Worm (Caenorhabditis elegans) whole organism, L4 larva: ENCODE results near the gene B0334.4.

Experiments used
- D1046.2 ChIP-seq: fragments of 200-800 bp; sonication (Bioruptor generic); IDR thresholded peaks from 2 replicates; pipeline ENCODE4 v1.3.6; 2022; ENCODE audit warnings: missing genetic modification characterization, missing compliant biosample characterization
- F10B5.3 ChIP-seq: sonication (generic microtip); optimal IDR thresholded peaks from 2 replicates; lab custom pipeline; 2016; ENCODE audit warnings: mild to moderate bottlenecking, missing genetic modification characterization, missing compliant biosample characterization
- R02D3.7 ChIP-seq: fragments of 150-350 bp; sonication (generic microtip); optimal IDR thresholded peaks from 3 replicates; lab custom pipeline; 2014; ENCODE audit warnings: missing biosample characterization, missing genetic modification characterization
- T20F7.1 ChIP-seq: fragments of 200-800 bp; sonication (Bioruptor generic); optimal IDR thresholded peaks from 2 replicates; lab custom pipeline; 2018; ENCODE audit warnings: mild to moderate bottlenecking, missing genetic modification characterization, missing compliant biosample characterization
- T26A8.4 ChIP-seq: fragments of 200-800 bp; sonication (Bioruptor generic); IDR thresholded peaks from 2 replicates; pipeline ENCODE4 v1.3.6; 2022; ENCODE audit warnings: missing genetic modification characterization, missing compliant biosample characterization
- ceh-20 ChIP-seq: fragments of 200-800 bp; sonication (Bioruptor generic); IDR thresholded peaks from 2 replicates; pipeline ENCODE4 v1.3.6; 2022; ENCODE audit warnings: missing genetic modification reagents, missing genetic modification characterization, missing compliant biosample characterization
- ceh-44 ChIP-seq: fragments of 200-800 bp; sonication (Bioruptor generic); IDR thresholded peaks from 2 replicates; pipeline ENCODE4 v1.3.6; 2022; ENCODE audit warnings: missing genetic modification reagents, missing genetic modification characterization, missing compliant biosample characterization
- ceh-62 ChIP-seq: sonication (generic microtip); optimal IDR thresholded peaks from 2 replicates; lab custom pipeline; 2017; ENCODE audit warnings: missing biosample characterization, missing genetic modification characterization
- ceh-82 ChIP-seq: sonication (generic microtip); optimal IDR thresholded peaks from 2 replicates; lab custom pipeline; 2017; ENCODE audit warnings: missing biosample characterization, missing genetic modification characterization
- cey-2 ChIP-seq: sonication (generic microtip); optimal IDR thresholded peaks from 3 replicates; lab custom pipeline; 2017; ENCODE audit warnings: missing genetic modification characterization, mild to moderate bottlenecking, missing compliant biosample characterization, antibody characterized with exemption, borderline replicate concordance; ENCODE audit not compliant: insufficient read depth
- daf-12 ChIP-seq: fragments of 150-350 bp; optimal IDR thresholded peaks from 2 replicates; lab custom pipeline; 2014; ENCODE audit warnings: missing biosample characterization, missing genetic modification reagents, missing genetic modification characterization
- daf-8 ChIP-seq: fragments of 200-800 bp; sonication (Bioruptor generic); IDR thresholded peaks from 2 replicates; pipeline ENCODE4 v1.3.6; 2022; ENCODE audit warnings: missing genetic modification characterization, missing compliant biosample characterization
- dmd-6 ChIP-seq: fragments of 200-800 bp; sonication (Bioruptor generic); IDR thresholded peaks from 2 replicates; pipeline ENCODE4 v1.3.6; 2022; ENCODE audit warnings: missing genetic modification reagents, missing genetic modification characterization, missing compliant biosample characterization
- dmd-8 ChIP-seq: fragments of 200-800 bp; sonication (Bioruptor generic); IDR thresholded peaks from 2 replicates; pipeline ENCODE4 v1.3.6; 2022; ENCODE audit warnings: missing genetic modification characterization, missing compliant biosample characterization
- dmd-9 ChIP-seq: fragments of 200-800 bp; sonication (Bioruptor generic); IDR thresholded peaks from 2 replicates; pipeline ENCODE4 v1.3.6; 2022; ENCODE audit warnings: missing genetic modification reagents, missing genetic modification characterization, missing compliant biosample characterization
- duxl-1 ChIP-seq: sonication (generic microtip); optimal IDR thresholded peaks from 2 replicates; lab custom pipeline; 2016; ENCODE audit warnings: mild to moderate bottlenecking, missing genetic modification characterization, moderate library complexity, missing compliant biosample characterization; ENCODE audit not compliant: poor library complexity
- dve-1 ChIP-seq: sonication (generic microtip); optimal IDR thresholded peaks from 2 replicates; lab custom pipeline; 2017; ENCODE audit warnings: antibody characterized with exemption, mild to moderate bottlenecking, missing genetic modification characterization, missing compliant biosample characterization; ENCODE audit not compliant: insufficient read depth
- egl-27 ChIP-seq: sonication (generic microtip); optimal IDR thresholded peaks from 3 replicates; lab custom pipeline; 2017; ENCODE audit warnings: missing biosample characterization, missing genetic modification reagents, missing genetic modification characterization
- fkh-10 ChIP-seq: fragments of 150-350 bp; optimal IDR thresholded peaks from 2 replicates; lab custom pipeline; 2014; ENCODE audit warnings: missing biosample characterization, missing genetic modification reagents, missing genetic modification characterization
- hlh-30 ChIP-seq: sonication (generic microtip); optimal IDR thresholded peaks from 2 replicates; lab custom pipeline; 2017; ENCODE audit warnings: antibody characterized with exemption, mild to moderate bottlenecking, missing genetic modification characterization, missing compliant biosample characterization; ENCODE audit not compliant: insufficient read depth
- hmg-1.1 ChIP-seq: fragments of 200-800 bp; sonication (Bioruptor generic); IDR thresholded peaks from 2 replicates; pipeline ENCODE4 v1.3.6; 2022; ENCODE audit warnings: missing genetic modification reagents, missing genetic modification characterization, missing compliant biosample characterization
- jun-1 ChIP-seq: fragments of 150-350 bp; optimal IDR thresholded peaks from 2 replicates; lab custom pipeline; 2014; ENCODE audit warnings: missing biosample characterization, missing genetic modification reagents, missing genetic modification characterization
- lin-1 ChIP-seq: fragments of 200-800 bp; sonication (Bioruptor generic); IDR thresholded peaks from 2 replicates; pipeline ENCODE4 v1.3.6; 2022; ENCODE audit warnings: missing genetic modification reagents, missing genetic modification characterization, missing compliant biosample characterization
- lin-13 ChIP-seq: fragments of 150-350 bp; optimal IDR thresholded peaks from 2 replicates; lab custom pipeline; 2014; ENCODE audit warnings: missing biosample characterization, missing genetic modification reagents, missing genetic modification characterization
- lin-15B ChIP-seq: fragments of 150-350 bp; sonication (generic microtip); optimal IDR thresholded peaks from 3 replicates; lab custom pipeline; 2014; ENCODE audit warnings: missing biosample characterization, missing genetic modification characterization
- lin-38 ChIP-seq: fragments of 200-800 bp; sonication (Bioruptor generic); IDR thresholded peaks from 2 replicates; pipeline ENCODE4 v1.3.6; 2022; ENCODE audit warnings: missing genetic modification reagents, missing genetic modification characterization, missing compliant biosample characterization
- lin-39 ChIP-seq: fragments of 150-350 bp; optimal IDR thresholded peaks from 2 replicates; lab custom pipeline; 2014; ENCODE audit warnings: missing biosample characterization, missing genetic modification reagents, missing genetic modification characterization
- lir-3 ChIP-seq: sonication (generic microtip); optimal IDR thresholded peaks from 2 replicates; lab custom pipeline; 2016; ENCODE audit warnings: mild to moderate bottlenecking, missing genetic modification characterization, missing compliant biosample characterization
- mdl-1 ChIP-seq, 2 experiments: fragments of 150-350 bp in 1 of 2; sonication (generic microtip) in 1 of 2; optimal IDR thresholded peaks; 2 replicates each; lab custom pipeline; 2014 to 2017; ENCODE audit warnings: missing biosample characterization in 2 of 2, missing genetic modification characterization in 2 of 2
- nhr-10 ChIP-seq: fragments of 150-350 bp; optimal IDR thresholded peaks from 2 replicates; lab custom pipeline; 2014; ENCODE audit warnings: missing biosample characterization, missing genetic modification characterization
- nhr-102 ChIP-seq: sonication (generic microtip); optimal IDR thresholded peaks from 2 replicates; lab custom pipeline; 2016; ENCODE audit warnings: mild to moderate bottlenecking, missing genetic modification characterization, moderate library complexity, missing compliant biosample characterization
- nhr-111 ChIP-seq: fragments of 200-800 bp; sonication (Bioruptor generic); optimal IDR thresholded peaks from 2 replicates; lab custom pipeline; 2018; ENCODE audit warnings: mild to moderate bottlenecking, missing genetic modification characterization, missing compliant biosample characterization
- nhr-237 ChIP-seq: sonication (generic microtip); optimal IDR thresholded peaks from 2 replicates; lab custom pipeline; 2017; ENCODE audit warnings: missing biosample characterization, missing genetic modification characterization
- nhr-25 ChIP-seq: sonication (generic microtip); optimal IDR thresholded peaks from 2 replicates; lab custom pipeline; 2017; ENCODE audit warnings: missing genetic modification characterization, mild to moderate bottlenecking, missing compliant biosample characterization, antibody characterized with exemption, moderate library complexity, borderline replicate concordance; ENCODE audit not compliant: insufficient read depth
- nhr-28 ChIP-seq: fragments of 150-350 bp; optimal IDR thresholded peaks from 2 replicates; lab custom pipeline; 2014; ENCODE audit warnings: missing biosample characterization, missing genetic modification characterization
- nhr-48 ChIP-seq: sonication (generic microtip); optimal IDR thresholded peaks from 2 replicates; lab custom pipeline; 2016; ENCODE audit warnings: mild to moderate bottlenecking, missing genetic modification characterization, missing compliant biosample characterization
- nhr-76 ChIP-seq: fragments of 150-350 bp; optimal IDR thresholded peaks from 2 replicates; lab custom pipeline; 2014; ENCODE audit warnings: missing biosample characterization, missing genetic modification characterization
- nhr-77 ChIP-seq: fragments of 150-350 bp; optimal IDR thresholded peaks from 2 replicates; lab custom pipeline; 2014; ENCODE audit warnings: missing biosample characterization, missing genetic modification characterization
- pha-4 ChIP-seq, 2 experiments: fragments of 150-350 bp in 1 of 2; fragments of 200-800 bp in 1 of 2; sonication (Bioruptor generic) in 1 of 2; IDR thresholded peaks in 1 of 2; optimal IDR thresholded peaks in 1 of 2; 2 replicates each; pipeline versions ENCODE4 v1.3.6 to Lab custom; 2014 to 2022; ENCODE audit warnings: missing genetic modification characterization in 2 of 2, missing genetic modification reagents in 2 of 2, missing biosample characterization in 1 of 2, missing compliant biosample characterization in 1 of 2
- pqm-1 ChIP-seq: sonication (generic microtip); optimal IDR thresholded peaks from 2 replicates; lab custom pipeline; 2017; ENCODE audit warnings: missing biosample characterization, missing genetic modification characterization
- rbr-2 ChIP-seq: sonication (generic microtip); optimal IDR thresholded peaks from 2 replicates; lab custom pipeline; 2016; ENCODE audit warnings: missing genotype, missing genetic modification characterization, missing compliant biosample characterization
- sdz-12 ChIP-seq: fragments of 200-800 bp; sonication (Bioruptor generic); optimal IDR thresholded peaks from 2 replicates; lab custom pipeline; 2018; ENCODE audit warnings: mild to moderate bottlenecking, missing genetic modification characterization, missing compliant biosample characterization
- set-16 ChIP-seq: fragments of 200-800 bp; sonication (Bioruptor generic); IDR thresholded peaks from 2 replicates; pipeline ENCODE4 v1.3.6; 2022; ENCODE audit warnings: missing genetic modification reagents, missing genetic modification characterization, missing compliant biosample characterization
- skn-1 ChIP-seq: fragments of 150-350 bp; optimal IDR thresholded peaks from 2 replicates; lab custom pipeline; 2014; ENCODE audit warnings: missing biosample characterization, missing genetic modification characterization
- spr-3 ChIP-seq: fragments of 200-800 bp; sonication (Bioruptor generic); optimal IDR thresholded peaks from 2 replicates; lab custom pipeline; 2018; ENCODE audit warnings: mild to moderate bottlenecking, missing genetic modification characterization, missing compliant biosample characterization
- tra-1 ChIP-seq: fragments of 200-800 bp; sonication (Bioruptor generic); IDR thresholded peaks from 2 replicates; pipeline ENCODE4 v1.3.6; 2022; ENCODE audit warnings: missing genetic modification reagents, missing genetic modification characterization, missing compliant biosample characterization
- zip-11 ChIP-seq: fragments of 200-800 bp; sonication (Bioruptor generic); IDR thresholded peaks from 2 replicates; pipeline ENCODE4 v1.3.6; 2022; ENCODE audit warnings: missing genetic modification characterization, missing compliant biosample characterization

B0334.4 gene

ce11 chrII:11464427-11464944, 31.0 kb upstream of the B0334.4 start, which contains the start of the genes aars-1 and rga-1 (continued):
- TF ChIP-seq hmg-1.1 (GFP tag; lab: Robert Waterston, UW) (peak; percentile 45; the same call in 1 of the 2 replicates), lin-15B (tag; lab: Kevin White, UChicago) (no peak), F10B5.3 (tag; lab: Kevin White, UChicago) (no peak), dmd-6 (GFP tag; lab: Robert Waterston, UW) (peak; percentile 81), tra-1 (GFP tag; lab: Robert Waterston, UW) (peak; percentile 46; the same call in 1 of the 2 replicates), T26A8.4 (GFP tag; lab: Robert Waterston, UW) (peak; percentile 63; the same call in 1 of the 2 replicates), nhr-48 (tag; lab: Kevin White, UChicago) (peak; percentile 95), D1046.2 (GFP tag; lab: Robert Waterston, UW) (no peak), ceh-44 (GFP tag; lab: Robert Waterston, UW) (no peak), lin-1 (peak; percentile 94), nhr-237 (tag; lab: Kevin White, UChicago) (no peak), dmd-8 (GFP tag; lab: Robert Waterston, UW) (no peak), dmd-9 (GFP tag; lab: Robert Waterston, UW) (no peak), nhr-77 (tag; lab: Kevin White, UChicago) (peak; percentile 20), lir-3 (no peak), lin-13 (GFP tag; lab: Kevin White, UChicago) (peak; percentile 22), ceh-82 (tag; lab: Kevin White, UChicago) (no peak), lin-38 (GFP tag; lab: Robert Waterston, UW) (peak; percentile 51), R02D3.7 (tag; lab: Kevin White, UChicago) (no peak), egl-27 (tag; lab: Kevin White, UChicago) (no peak), T20F7.1 (peak; percentile 56), jun-1 (tag; lab: Kevin White, UChicago) (peak; percentile 26), dve-1 (tag; lab: Kevin White, UChicago) (peak; percentile 79), spr-3 (GFP tag; lab: Kevin White, UChicago) (no peak), pha-4 (GFP tag; IDR thresholded peaks at IDR 0.05; lab: Robert Waterston, UW) (peak; percentile 65; the same call in 1 of the 2 replicates), pha-4 (tag; optimal IDR thresholded peaks at IDR 0.05; lab: Kevin White, UChicago) (no peak), nhr-28 (tag; lab: Kevin White, UChicago) (peak; percentile 86), daf-8 (no peak), set-16 (GFP tag; lab: Robert Waterston, UW) (no peak), nhr-111 (no peak), pqm-1 (peak; percentile 46)

ce11 chrII:11467541-11467940, 28.0 kb upstream of the B0334.4 start, which contains the start of gene klp-17:
TSS of gene klp-17 (minus strand) at chrII:11467641.
- TF ChIP-seq zip-11 (GFP tag; lab: Robert Waterston, UW), result no peak
- no peak for TF ChIP-seq nhr-25
- no peak for TF ChIP-seq rbr-2 (tag; lab: Kevin White, UChicago)
- TF ChIP-seq ceh-44 (GFP tag; lab: Robert Waterston, UW), result no peak
- no peak for TF ChIP-seq skn-1 (tag; lab: Kevin White, UChicago)

DNA sequence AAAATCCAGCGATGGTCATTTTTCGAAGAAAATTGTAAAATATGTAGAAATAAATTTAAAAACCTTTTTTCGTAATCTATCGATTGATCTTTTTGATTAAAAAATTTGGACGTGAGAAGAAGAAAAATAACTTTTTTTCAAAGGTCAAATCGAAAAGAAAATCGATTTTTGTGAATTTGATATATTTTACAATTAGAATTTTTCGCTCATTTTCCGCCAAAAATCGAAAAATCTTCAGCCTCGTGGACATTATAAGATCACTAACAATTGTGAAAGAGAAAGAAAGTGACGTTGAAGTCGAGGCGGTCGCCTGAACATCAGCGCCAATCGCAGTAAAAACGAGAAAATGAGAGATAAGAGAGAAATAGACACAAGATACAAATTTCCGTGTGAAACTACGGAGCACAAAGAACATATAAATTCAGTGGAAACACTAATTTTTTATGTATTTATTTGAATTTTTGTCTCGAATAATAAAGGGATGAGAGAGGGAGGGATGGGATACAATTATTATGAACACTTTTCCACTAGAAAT, 25.9 kb upstream of the B0334.4 start, which contains the start of gene cisd-1:
Gene cisd-1, minus strand, starts transcription at position 51 of the 535 bp plus-strand sequence.
- TF ChIP-seq R02D3.7 (tag; lab: Kevin White, UChicago) (no peak), lin-1 (no peak), cey-2 (tag; lab: Kevin White, UChicago) (no peak), hlh-30 (tag; lab: Kevin White, UChicago) (peak; percentile 13), fkh-10 (GFP tag; lab: Kevin White, UChicago) (no peak), nhr-102 (no peak), lin-39 (tag; lab: Kevin White, UChicago) (no peak), ceh-62 (tag; lab: Kevin White, UChicago) (no peak), daf-12 (tag; lab: Kevin White, UChicago) (no peak), nhr-77 (tag; lab: Kevin White, UChicago) (peak; percentile 2), mdl-1 (tag; optimal IDR thresholded peaks at IDR 0.05; lab: Kevin White, UChicago) (peak in 1 of 2 experiments; percentile 12), duxl-1 (tag; lab: Kevin White, UChicago) (no peak), nhr-76 (no peak), dve-1 (tag; lab: Kevin White, UChicago) (peak; percentile 7), sdz-12 (GFP tag; lab: Kevin White, UChicago) (no peak), nhr-10 (no peak), ceh-20 (GFP tag; lab: Robert Waterston, UW) (no peak)
